Worm (Caenorhabditis elegans) whole organism, L4 larva: Measurements from ENCODE around the gene F19F10.1.

Experiments
- F26F4.8 ChIP-seq: fragments of 200-800 bp; sonication (Bioruptor generic); conservative IDR thresholded peaks from 2 replicates; pipeline ENCODE4 v1.3.6; 2022; ENCODE audit warnings: missing genetic modification characterization, missing compliant biosample characterization
- F49E8.2 ChIP-seq: sonication (generic microtip); optimal IDR thresholded peaks from 2 replicates; lab custom pipeline; 2016; ENCODE audit warnings: missing compliant biosample characterization, mild to moderate bottlenecking, missing genetic modification characterization, borderline replicate concordance
- T26A8.4 ChIP-seq: fragments of 200-800 bp; sonication (Bioruptor generic); IDR thresholded peaks from 2 replicates; pipeline ENCODE4 v1.3.6; 2022; ENCODE audit warnings: missing genetic modification characterization, missing compliant biosample characterization
- attf-4 ChIP-seq: sonication (generic microtip); optimal IDR thresholded peaks from 3 replicates; lab custom pipeline; 2017; ENCODE audit warnings: missing biosample characterization, missing genetic modification characterization
- ceh-20 ChIP-seq: fragments of 200-800 bp; sonication (Bioruptor generic); IDR thresholded peaks from 2 replicates; pipeline ENCODE4 v1.3.6; 2022; ENCODE audit warnings: missing genetic modification reagents, missing genetic modification characterization, missing compliant biosample characterization
- ceh-62 ChIP-seq: sonication (generic microtip); optimal IDR thresholded peaks from 2 replicates; lab custom pipeline; 2017; ENCODE audit warnings: missing biosample characterization, missing genetic modification characterization
- cey-2 ChIP-seq: sonication (generic microtip); optimal IDR thresholded peaks from 3 replicates; lab custom pipeline; 2017; ENCODE audit warnings: missing genetic modification characterization, mild to moderate bottlenecking, missing compliant biosample characterization, antibody characterized with exemption, borderline replicate concordance; ENCODE audit not compliant: insufficient read depth
- daf-16 ChIP-seq, 3 experiments: sonication (generic microtip); optimal IDR thresholded peaks; 2 replicates each; lab custom pipeline; 2016 to 2017; ENCODE audit warnings: missing genetic modification characterization in 3 of 3, missing genetic modification reagents in 3 of 3, mild to moderate bottlenecking in 2 of 3, missing compliant biosample characterization in 2 of 3, missing biosample characterization in 1 of 3, moderate library complexity in 1 of 3
- dmd-6 ChIP-seq: fragments of 200-800 bp; sonication (Bioruptor generic); IDR thresholded peaks from 2 replicates; pipeline ENCODE4 v1.3.6; 2022; ENCODE audit warnings: missing genetic modification reagents, missing genetic modification characterization, missing compliant biosample characterization
- dmd-9 ChIP-seq: fragments of 200-800 bp; sonication (Bioruptor generic); IDR thresholded peaks from 2 replicates; pipeline ENCODE4 v1.3.6; 2022; ENCODE audit warnings: missing genetic modification reagents, missing genetic modification characterization, missing compliant biosample characterization
- dpl-1 ChIP-seq: fragments of 150-350 bp; optimal IDR thresholded peaks from 2 replicates; lab custom pipeline; 2014; ENCODE audit warnings: missing biosample characterization, missing genetic modification reagents, missing genetic modification characterization
- dve-1 ChIP-seq: sonication (generic microtip); optimal IDR thresholded peaks from 2 replicates; lab custom pipeline; 2017; ENCODE audit warnings: antibody characterized with exemption, mild to moderate bottlenecking, missing genetic modification characterization, missing compliant biosample characterization; ENCODE audit not compliant: insufficient read depth
- hlh-11 ChIP-seq: fragments of 200-800 bp; sonication (Bioruptor generic); optimal IDR thresholded peaks from 2 replicates; lab custom pipeline; 2018; ENCODE audit warnings: mild to moderate bottlenecking, missing genetic modification characterization, missing compliant biosample characterization
- hmg-1.1 ChIP-seq: fragments of 200-800 bp; sonication (Bioruptor generic); IDR thresholded peaks from 2 replicates; pipeline ENCODE4 v1.3.6; 2022; ENCODE audit warnings: missing genetic modification reagents, missing genetic modification characterization, missing compliant biosample characterization
- jun-1 ChIP-seq: fragments of 150-350 bp; optimal IDR thresholded peaks from 2 replicates; lab custom pipeline; 2014; ENCODE audit warnings: missing biosample characterization, missing genetic modification reagents, missing genetic modification characterization
- lin-38 ChIP-seq: fragments of 200-800 bp; sonication (Bioruptor generic); IDR thresholded peaks from 2 replicates; pipeline ENCODE4 v1.3.6; 2022; ENCODE audit warnings: missing genetic modification reagents, missing genetic modification characterization, missing compliant biosample characterization
- lsy-2 ChIP-seq, 2 experiments: fragments of 150-350 bp in 1 of 2; sonication (generic microtip) in 1 of 2; optimal IDR thresholded peaks; 2 replicates each; lab custom pipeline; 2014 to 2017; ENCODE audit warnings: missing biosample characterization in 2 of 2, missing genetic modification characterization in 2 of 2
- mdt-29 ChIP-seq: fragments of 200-800 bp; sonication (Bioruptor generic); IDR thresholded peaks from 2 replicates; pipeline ENCODE4 v1.3.6; 2022; ENCODE audit warnings: missing genetic modification reagents, missing genetic modification characterization, missing compliant biosample characterization
- mep-1 ChIP-seq: fragments of 150-350 bp; sonication (generic microtip); optimal IDR thresholded peaks from 3 replicates; lab custom pipeline; 2014; ENCODE audit warnings: missing biosample characterization, missing genetic modification characterization
- mes-2 ChIP-seq: sonication (generic microtip); optimal IDR thresholded peaks from 2 replicates; lab custom pipeline; 2016; ENCODE audit warnings: missing genotype, mild to moderate bottlenecking, missing genetic modification characterization, missing compliant biosample characterization; ENCODE audit not compliant: poor library complexity, severe bottlenecking
- mxl-2 ChIP-seq: fragments of 200-800 bp; sonication (Bioruptor generic); conservative IDR thresholded peaks from 2 replicates; pipeline ENCODE4 v1.3.6; 2022; ENCODE audit warnings: missing genetic modification reagents, missing genetic modification characterization, missing compliant biosample characterization
- nhr-10 ChIP-seq: fragments of 150-350 bp; optimal IDR thresholded peaks from 2 replicates; lab custom pipeline; 2014; ENCODE audit warnings: missing biosample characterization, missing genetic modification characterization
- nhr-102 ChIP-seq: sonication (generic microtip); optimal IDR thresholded peaks from 2 replicates; lab custom pipeline; 2016; ENCODE audit warnings: mild to moderate bottlenecking, missing genetic modification characterization, moderate library complexity, missing compliant biosample characterization
- nhr-237 ChIP-seq: sonication (generic microtip); optimal IDR thresholded peaks from 2 replicates; lab custom pipeline; 2017; ENCODE audit warnings: missing biosample characterization, missing genetic modification characterization
- nhr-48 ChIP-seq: sonication (generic microtip); optimal IDR thresholded peaks from 2 replicates; lab custom pipeline; 2016; ENCODE audit warnings: mild to moderate bottlenecking, missing genetic modification characterization, missing compliant biosample characterization
- nhr-6 ChIP-seq: fragments of 150-350 bp; optimal IDR thresholded peaks from 2 replicates; lab custom pipeline; 2014; ENCODE audit warnings: missing biosample characterization, missing genetic modification characterization
- pha-4 ChIP-seq, 2 experiments: fragments of 150-350 bp in 1 of 2; fragments of 200-800 bp in 1 of 2; sonication (Bioruptor generic) in 1 of 2; IDR thresholded peaks in 1 of 2; optimal IDR thresholded peaks in 1 of 2; 2 replicates each; pipeline versions ENCODE4 v1.3.6 to Lab custom; 2014 to 2022; ENCODE audit warnings: missing genetic modification characterization in 2 of 2, missing genetic modification reagents in 2 of 2, missing biosample characterization in 1 of 2, missing compliant biosample characterization in 1 of 2
- rbr-2 ChIP-seq: sonication (generic microtip); optimal IDR thresholded peaks from 2 replicates; lab custom pipeline; 2016; ENCODE audit warnings: missing genotype, missing genetic modification characterization, missing compliant biosample characterization
- set-16 ChIP-seq: fragments of 200-800 bp; sonication (Bioruptor generic); IDR thresholded peaks from 2 replicates; pipeline ENCODE4 v1.3.6; 2022; ENCODE audit warnings: missing genetic modification reagents, missing genetic modification characterization, missing compliant biosample characterization
- snpc-1.2 ChIP-seq: fragments of 200-800 bp; sonication (Bioruptor generic); IDR thresholded peaks from 2 replicates; pipeline ENCODE4 v1.3.6; 2022; ENCODE audit warnings: missing genetic modification reagents, missing genetic modification characterization, missing compliant biosample characterization
- unc-130 ChIP-seq: sonication (generic microtip); optimal IDR thresholded peaks from 2 replicates; lab custom pipeline; 2016; ENCODE audit warnings: missing genetic modification reagents, missing genetic modification characterization, missing compliant biosample characterization
- zfp-2 ChIP-seq: sonication (generic microtip); optimal IDR thresholded peaks from 2 replicates; lab custom pipeline; 2016; ENCODE audit warnings: mild to moderate bottlenecking, missing genetic modification characterization, missing compliant biosample characterization
- ztf-11 ChIP-seq: fragments of 150-350 bp; optimal IDR thresholded peaks from 2 replicates; lab custom pipeline; 2014; ENCODE audit warnings: missing biosample characterization, missing genetic modification characterization

The F19F10.1 gene

ce11 chrV:7570290-7570689 lies 7.2 kb downstream of the F19F10.1 start, which contains the start of gene clec-212:
clec-212 (minus strand) TSS chrV:7570390.
- TF ChIP-seq mdt-29 (GFP tag; lab: Robert Waterston, UW) (no peak), jun-1 (no peak), F49E8.2 (tag; lab: Kevin White, UChicago) (no peak), mes-2 (tag; lab: Kevin White, UChicago) (no peak), cey-2 (tag; lab: Kevin White, UChicago) (no peak), hlh-11 (tag; lab: Kevin White, UChicago) (no peak), daf-16 (GFP tag; optimal IDR thresholded peaks at IDR 0.05; lab: Kevin White, UChicago) (no peak), daf-16 (tag; optimal IDR thresholded peaks at IDR 0.05; lab: Kevin White, UChicago) (no peak), F26F4.8 (GFP tag; lab: Robert Waterston, UW) (no peak), nhr-237 (tag; lab: Kevin White, UChicago) (no peak), nhr-10 (tag; lab: Kevin White, UChicago) (no peak), ztf-11 (tag; lab: Kevin White, UChicago) (no peak), set-16 (GFP tag; lab: Robert Waterston, UW) (no peak), ceh-62 (tag; lab: Kevin White, UChicago) (no peak), snpc-1.2 (GFP tag; lab: Robert Waterston, UW) (no peak), unc-130 (GFP tag; lab: Kevin White, UChicago) (no peak), pha-4 (GFP tag; IDR thresholded peaks at IDR 0.05; lab: Robert Waterston, UW) (no peak), pha-4 (tag; optimal IDR thresholded peaks at IDR 0.05; lab: Kevin White, UChicago) (no peak), nhr-6 (tag; lab: Kevin White, UChicago) (no peak)

- TF ChIP-seq zfp-2 (tag; lab: Kevin White, UChicago), result no peak
Observed at ce11 chrV:7570955-7571354, 7.9 kb downstream of the F19F10.1 start, which contains the start of gene F19F10.14. F19F10.14 (minus strand) TSS chrV:7571055.

- peak; percentile 52 for TF ChIP-seq dve-1 (tag; lab: Kevin White, UChicago)
- peak; percentile 78 for TF ChIP-seq dpl-1 (GFP tag; lab: Kevin White, UChicago)
- no peak for TF ChIP-seq mxl-2 (GFP tag; lab: Robert Waterston, UW)
- no peak for TF ChIP-seq attf-4 (tag; lab: Kevin White, UChicago)
- 0 out of 2 replicates have a peak, but pooled peaks have one; percentile 48 for TF ChIP-seq dmd-9 (GFP tag; lab: Robert Waterston, UW)
- TF ChIP-seq mes-2 (tag; lab: Kevin White, UChicago), result peak; percentile 81
- peak; percentile 62 for TF ChIP-seq mep-1 (tag; lab: Kevin White, UChicago)
- TF ChIP-seq lsy-2 (tag; optimal IDR thresholded peaks at IDR 0.05; lab: Kevin White, UChicago), result peak in 1 of 2 experiments; percentile 86
- TF ChIP-seq T26A8.4 (GFP tag; lab: Robert Waterston, UW), result peak; percentile 21; the same call in 1 of the 2 replicates
- TF ChIP-seq rbr-2 (tag; lab: Kevin White, UChicago), result peak; percentile 55
- 0 out of 2 replicates have a peak, but pooled peaks have one; percentile 29 for TF ChIP-seq hmg-1.1 (GFP tag; lab: Robert Waterston, UW)
- peak; percentile 16 for TF ChIP-seq nhr-102 (tag; lab: Kevin White, UChicago)
- no peak for TF ChIP-seq ceh-20 (GFP tag; lab: Robert Waterston, UW)
- no peak for TF ChIP-seq daf-16 (GFP tag; optimal IDR thresholded peaks at IDR 0.05; lab: Kevin White, UChicago)
- no peak for TF ChIP-seq daf-16 (tag; optimal IDR thresholded peaks at IDR 0.05; lab: Kevin White, UChicago)
- 0 out of 2 replicates have a peak, but pooled peaks have one; percentile 21 for TF ChIP-seq dmd-6 (GFP tag; lab: Robert Waterston, UW)
- peak; percentile 8 for TF ChIP-seq nhr-48 (tag; lab: Kevin White, UChicago)
- peak; percentile 85 for TF ChIP-seq lin-38 (GFP tag; lab: Robert Waterston, UW)
Observed at ce11 chrV:7575563-7575962, 12.5 kb downstream of the F19F10.1 start, which contains the start of the genes snu-66 and ints-9. snu-66 (minus strand) TSS chrV:7575670. ints-9 (plus strand) TSS chrV:7575802.
